Worm (Caenorhabditis elegans): Measurements from ENCODE around the gene C15H9.5.

Gene C15H9.5

ce11 chrX:6097551-6097950 is 4.5 kb downstream of the C15H9.5 start, which contains the start of gene C15H9.4 (continued):
- TF ChIP-seq eyg-1 (tag; optimal IDR thresholded peaks at IDR 0.05) (no peak), dve-1 (tag; optimal IDR thresholded peaks at IDR 0.05) (no peak), C08G9.2 (tag; optimal IDR thresholded peaks at IDR 0.05) (no peak), ceh-34 (tag; optimal IDR thresholded peaks at IDR 0.05) (no peak), hlh-30 (tag; optimal IDR thresholded peaks at IDR 0.05; ENCODE audit: insufficient read depth) (no peak), nhr-232 (tag; optimal IDR thresholded peaks at IDR 0.05) (no peak), npax-4 (tag; optimal IDR thresholded peaks at IDR 0.05) (no peak), pax-1 (tag; optimal IDR thresholded peaks at IDR 0.05) (no peak), unc-86 (tag; optimal IDR thresholded peaks at IDR 0.05) (no peak), ceh-48 (tag; optimal IDR thresholded peaks at IDR 0.05) (peak; percentile 14), che-1 (tag; optimal IDR thresholded peaks at IDR 0.05) (no peak), zip-5 (tag; optimal IDR thresholded peaks at IDR 0.05) (no peak), unc-55 (GFP tag; optimal IDR thresholded peaks at IDR 0.05) (peak; percentile 31), ceh-18 (tag; optimal IDR thresholded peaks at IDR 0.05) (no peak), unc-3 (GFP tag; conservative IDR thresholded peaks at IDR 0.05) (no peak), unc-3 (tag; optimal IDR thresholded peaks at IDR 0.05) (no peak), sox-4 (tag; optimal IDR thresholded peaks at IDR 0.05) (no peak), dmd-4 (tag; optimal IDR thresholded peaks at IDR 0.05; ENCODE audit: borderline replicate concordance) (no peak), rnt-1 (tag; optimal IDR thresholded peaks at IDR 0.05) (peak; percentile 2), hlh-13 (GFP tag; optimal IDR thresholded peaks at IDR 0.05) (no peak), ceh-2 (tag; optimal IDR thresholded peaks at IDR 0.05) (no peak), ceh-14 (tag; optimal IDR thresholded peaks at IDR 0.05) (peak; percentile 40), tbx-7 (tag; optimal IDR thresholded peaks at IDR 0.05) (no peak), elt-4 (tag; optimal IDR thresholded peaks at IDR 0.05) (no peak), lim-6 (tag; optimal IDR thresholded peaks at IDR 0.05) (no peak), ceh-22 (tag; optimal IDR thresholded peaks at IDR 0.05) (no peak)

- TF ChIP-seq elt-2 (tag; optimal IDR thresholded peaks at IDR 0.05) (peak; percentile 47), rnt-1 (tag; optimal IDR thresholded peaks at IDR 0.05) (no peak), unc-86 (tag; optimal IDR thresholded peaks at IDR 0.05) (no peak)
Observed at ce11 chrX:6098420-6098819, 5.3 kb downstream of the C15H9.5 start.

ce11 chrX:6100395-6101099 is 7.4 kb downstream of the C15H9.5 start:
- TF ChIP-seq elt-2 (tag; optimal IDR thresholded peaks at IDR 0.05) (no peak), hlh-15 (tag; optimal IDR thresholded peaks at IDR 0.05) (no peak), ceh-34 (tag; optimal IDR thresholded peaks at IDR 0.05) (no peak), K02D7.2 (tag; optimal IDR thresholded peaks at IDR 0.05) (no peak), fax-1 (tag; optimal IDR thresholded peaks at IDR 0.05) (no peak), ref-2 (tag; optimal IDR thresholded peaks at IDR 0.05) (no peak), ceh-6 (GFP tag; optimal IDR thresholded peaks at IDR 0.05) (no peak)

- TF ChIP-seq Y22D7AL.16 (tag; optimal IDR thresholded peaks at IDR 0.05), result no peak
- TF ChIP-seq sox-2 (GFP tag; IDR thresholded peaks at IDR 0.05), result no peak
- TF ChIP-seq hlh-13 (GFP tag; optimal IDR thresholded peaks at IDR 0.05), result no peak
- no peak for TF ChIP-seq dmd-4 (tag; optimal IDR thresholded peaks at IDR 0.05; ENCODE audit: borderline replicate concordance)
- TF ChIP-seq pat-9 (tag; optimal IDR thresholded peaks at IDR 0.05), result no peak
- TF ChIP-seq ceh-6 (GFP tag; optimal IDR thresholded peaks at IDR 0.05), result no peak
- no peak for TF ChIP-seq ahr-1 (tag; optimal IDR thresholded peaks at IDR 0.05)
- TF ChIP-seq hlh-15 (tag; optimal IDR thresholded peaks at IDR 0.05), result no peak
Observed at ce11 chrX:6103297-6103696, 10.2 kb downstream of the C15H9.5 start, which contains the start of gene C15H9.11. Gene C15H9.11, minus strand, starts transcription at chrX:6103397.
